Worm (Caenorhabditis elegans) whole organism, dauer: ENCODE results near the gene C46E10.1.

Experiments used
- unc-62 ChIP-seq: sonication (generic microtip); optimal IDR thresholded peaks from 2 replicates; lab custom pipeline; 2017; ENCODE audit warnings: missing biosample characterization, missing genetic modification reagents, missing genetic modification characterization

Gene C46E10.1

ce11 chrII:3764486-3764885 is 40.5 kb downstream of the C46E10.1 start, which contains the start of gene srx-112:
Gene srx-112 (minus strand): TSS chrII:3764586.
- TF ChIP-seq unc-62, result no peak

ce11 chrII:3771640-3772039 is 47.6 kb downstream of the C46E10.1 start:
- TF ChIP-seq unc-62, result no peak

- TF ChIP-seq unc-62, result no peak
Observed at ce11 chrII:3773130-3773529, 49.1 kb downstream of the C46E10.1 start, which contains the start of gene T24E12.10. Gene T24E12.10 (minus strand): TSS chrII:3773230.
